Worm (Caenorhabditis elegans) whole organism, L1 larva: ENCODE measurements around the gene srlf-24.

Experiments used
- dpl-1 ChIP-seq, 3 experiments: fragments of 150-350 bp in 2 of 3; sonication (generic microtip) in 1 of 3; optimal IDR thresholded peaks; 2 replicates each; lab custom pipeline; 2014 to 2017; ENCODE audit warnings: missing biosample characterization in 3 of 3, missing genetic modification characterization in 3 of 3, missing genetic modification reagents in 3 of 3
- nhr-12 ChIP-seq: sonication (generic microtip); optimal IDR thresholded peaks from 2 replicates; lab custom pipeline; 2017; ENCODE audit warnings: missing biosample characterization, missing genetic modification characterization

DNA sequence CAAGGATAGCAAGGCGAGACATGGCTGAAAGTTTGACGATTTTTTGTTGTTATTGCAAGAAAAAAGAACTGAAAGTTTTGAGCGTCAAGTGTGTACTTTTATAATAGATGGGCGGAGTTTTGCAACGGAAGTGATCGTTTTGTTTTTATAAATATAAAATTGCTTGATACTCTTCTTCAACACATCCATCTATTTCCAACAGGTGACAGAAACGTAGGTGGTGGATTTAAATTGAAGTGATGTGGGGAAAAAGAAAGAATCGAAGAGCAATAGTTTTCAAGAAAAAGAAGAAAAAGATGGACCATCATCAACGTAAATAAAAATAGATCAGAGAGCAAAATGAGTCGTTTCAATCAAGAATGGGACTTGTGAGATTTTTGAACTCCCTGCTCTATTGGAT is 38.6 kb downstream of the srlf-24 start, which contains the start of gene ttr-17:
- TF ChIP-seq dpl-1 (GFP tag; optimal IDR thresholded peaks at IDR 0.05; lab: Kevin White, UChicago): no peak
- TF ChIP-seq nhr-12: no peak
